Worm (Caenorhabditis elegans): ENCODE data around the gene T19D2.13.

DNA sequence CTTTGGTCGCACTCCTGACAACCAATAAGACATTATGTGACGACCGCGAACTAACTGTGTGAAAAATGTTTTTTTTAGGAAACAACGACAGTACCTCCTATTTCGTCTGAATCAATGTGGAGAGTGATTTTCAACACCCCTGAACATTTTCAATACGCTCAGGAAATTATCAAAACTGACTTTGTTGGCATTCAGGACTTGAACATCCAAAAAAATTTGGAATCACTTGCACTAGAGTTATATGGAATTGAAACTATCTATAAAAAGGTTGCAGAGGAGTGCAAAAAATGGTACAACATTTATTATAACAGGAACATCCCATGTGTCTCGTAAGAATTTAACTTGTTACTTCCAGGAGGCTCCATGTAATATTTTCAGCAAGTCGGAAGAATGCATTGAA, 24.0 kb downstream of the T19D2.13 start:
- TF ChIP-seq him-1 (tag; optimal IDR thresholded peaks at IDR 0.05) (no peak), dao-5 (tag; optimal IDR thresholded peaks at IDR 0.05) (no peak), W03F9.2 (tag; optimal IDR thresholded peaks at IDR 0.05) (no peak)
